Worm (Caenorhabditis elegans) whole organism, L3 larva: ENCODE data around the gene lgc-4.

Experiments used
- lsy-12 ChIP-seq: sonication (generic microtip); optimal IDR thresholded peaks from 2 replicates; lab custom pipeline; 2016; ENCODE audit warnings: mild to moderate bottlenecking, missing genetic modification characterization, missing compliant biosample characterization
- mml-1 ChIP-seq: fragments of 150-350 bp; sonication (generic microtip); optimal IDR thresholded peaks from 3 replicates; lab custom pipeline; 2014; ENCODE audit warnings: missing biosample characterization, missing genetic modification characterization
- nhr-12 ChIP-seq: fragments of 150-350 bp; optimal IDR thresholded peaks from 2 replicates; lab custom pipeline; 2014; ENCODE audit warnings: missing biosample characterization, missing genetic modification characterization
- nhr-67 ChIP-seq: fragments of 150-350 bp; optimal IDR thresholded peaks from 2 replicates; lab custom pipeline; 2014; ENCODE audit warnings: missing biosample characterization, missing genetic modification characterization

The lgc-4 gene

DNA sequence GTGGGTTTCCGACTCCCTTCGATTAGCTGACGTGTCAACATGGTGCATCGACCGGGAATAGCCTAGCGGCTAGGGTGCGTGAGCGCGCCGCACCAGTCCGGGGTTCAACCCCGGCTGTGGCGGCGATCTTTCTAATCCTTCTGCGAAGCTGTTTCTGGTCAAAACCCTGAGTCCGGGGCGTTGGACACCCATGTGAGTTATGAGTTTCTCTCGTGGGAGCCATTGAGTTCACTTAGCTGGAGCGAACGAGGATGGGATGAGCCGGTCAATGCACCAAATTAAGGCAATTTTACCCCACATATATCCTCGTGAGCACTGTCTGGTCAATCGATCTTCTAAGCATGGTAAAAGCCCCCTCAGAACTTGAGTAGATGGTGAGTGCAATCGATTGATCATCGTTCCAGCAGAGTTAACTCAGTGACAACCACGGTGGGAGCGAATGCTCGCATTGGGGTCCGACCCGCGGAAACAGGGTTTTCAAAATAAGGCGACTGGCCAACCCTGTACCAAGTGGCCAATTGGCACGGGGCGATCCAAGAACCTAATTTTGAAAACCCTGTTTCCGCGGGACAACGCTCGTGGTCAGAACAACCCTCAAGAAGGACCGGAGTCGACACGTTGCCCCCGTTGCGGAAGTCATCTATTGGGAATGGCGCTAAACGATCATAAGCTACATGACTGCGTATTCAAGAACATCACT, 50.1 kb downstream of the lgc-4 start, which contains the start of gene Y81B9A.1:
Gene Y81B9A.1 (plus strand): TSS at position 650 of the 700 bp plus-strand sequence.
- TF ChIP-seq nhr-12 (tag; lab: Kevin White, UChicago) (no peak), lsy-12 (no peak), mml-1 (tag; lab: Kevin White, UChicago) (no peak), nhr-67 (tag; lab: Kevin White, UChicago) (no peak)
